Worm (Caenorhabditis elegans): ENCODE results near the gene F31A3.3.

F31A3.3 gene

DNA sequence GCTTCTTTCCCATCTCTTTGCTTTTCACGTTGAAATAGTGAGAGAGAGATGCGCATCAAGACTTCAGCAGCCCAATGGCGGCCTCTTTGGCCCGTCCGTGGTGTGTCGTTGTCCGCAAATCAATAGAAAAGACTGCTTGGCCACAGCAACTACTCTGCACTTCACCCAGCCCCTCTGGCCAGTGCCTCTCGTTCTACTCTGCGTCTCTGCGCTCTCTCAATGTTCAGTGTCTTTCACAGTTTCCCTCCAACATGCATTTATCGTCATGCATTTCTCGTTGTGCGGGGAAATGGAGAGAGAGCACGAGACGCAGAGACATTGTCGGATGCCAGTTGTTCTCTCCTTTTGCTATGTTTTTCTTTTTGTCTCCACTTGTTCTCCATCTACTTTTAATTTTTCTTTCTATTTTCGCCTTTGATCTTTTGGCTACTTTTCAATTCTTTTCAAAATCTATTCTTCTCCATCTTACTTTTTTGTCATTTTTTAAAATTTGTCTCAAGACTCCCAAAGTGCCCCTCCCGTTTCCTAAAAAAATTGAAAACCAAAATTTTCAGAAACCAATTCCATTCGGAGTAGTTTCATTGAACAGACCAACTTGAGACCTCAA, 20.3 kb downstream of the F31A3.3 start, which contains the start of gene nhr-1 (continued):
- TF ChIP-seq nhr-77 (tag; optimal IDR thresholded peaks at IDR 0.05) (peak; percentile 82), nhr-28 (tag; optimal IDR thresholded peaks at IDR 0.05) (peak; percentile 95), daf-19 (GFP tag; conservative IDR thresholded peaks at IDR 0.05) (0 out of 2 replicates have a peak, but pooled peaks have one; percentile 35), rbr-2 (tag; optimal IDR thresholded peaks at IDR 0.05) (peak; percentile 90), pqm-1 (tag; optimal IDR thresholded peaks at IDR 0.05) (peak; percentile 14), ceh-82 (tag; optimal IDR thresholded peaks at IDR 0.05) (no peak), saeg-2 (GFP tag; IDR thresholded peaks at IDR 0.05) (0 out of 2 replicates have a peak, but pooled peaks have one; percentile 49), hlh-11 (tag; optimal IDR thresholded peaks at IDR 0.05) (peak; percentile 96), lin-13 (GFP tag; optimal IDR thresholded peaks at IDR 0.05) (peak; percentile 37), ceh-44 (GFP tag; IDR thresholded peaks at IDR 0.05) (no peak), nhr-111 (GFP tag; optimal IDR thresholded peaks at IDR 0.05) (no peak), ztf-11 (tag; optimal IDR thresholded peaks at IDR 0.05) (no peak), dmd-6 (GFP tag; IDR thresholded peaks at IDR 0.05) (peak; percentile 92), mxl-3 (GFP tag; optimal IDR thresholded peaks at IDR 0.05) (peak; percentile 92), ceh-20 (GFP tag; IDR thresholded peaks at IDR 0.05) (peak; percentile 81; the same call in 1 of the 2 replicates), snpc-4 (tag; optimal IDR thresholded peaks at IDR 0.05) (no peak), lim-7 (GFP tag; IDR thresholded peaks at IDR 0.05) (peak; percentile 57; the same call in 1 of the 2 replicates), unc-130 (GFP tag; optimal IDR thresholded peaks at IDR 0.05) (no peak), F10B5.3 (tag; optimal IDR thresholded peaks at IDR 0.05) (peak; percentile 40), nhr-10 (tag; optimal IDR thresholded peaks at IDR 0.05) (peak; percentile 5), D1046.2 (GFP tag; IDR thresholded peaks at IDR 0.05) (no peak), nhr-102 (tag; optimal IDR thresholded peaks at IDR 0.05) (peak; percentile 35), spr-1 (tag; optimal IDR thresholded peaks at IDR 0.05) (peak; percentile 44), hif-1 (tag; optimal IDR thresholded peaks at IDR 0.05) (peak; percentile 33 to 83), daf-8 (GFP tag; IDR thresholded peaks at IDR 0.05) (no peak), nhr-76 (tag; optimal IDR thresholded peaks at IDR 0.05) (peak; percentile 29), nhr-48 (tag; optimal IDR thresholded peaks at IDR 0.05) (peak; percentile 82), mep-1 (tag; optimal IDR thresholded peaks at IDR 0.05) (peak; percentile 94), dmd-8 (GFP tag; IDR thresholded peaks at IDR 0.05) (no peak), daf-16 (GFP tag; optimal IDR thresholded peaks at IDR 0.05) (peak in 1 of 2 experiments; percentile 85), daf-16 (tag; optimal IDR thresholded peaks at IDR 0.05) (peak; percentile 71), ceh-62 (tag; optimal IDR thresholded peaks at IDR 0.05) (no peak), gei-8 (GFP tag; optimal IDR thresholded peaks at IDR 0.05) (peak; percentile 81), nhr-237 (tag; optimal IDR thresholded peaks at IDR 0.05) (peak; percentile 46)

ce11 chrX:17510523-17510922, 23.3 kb downstream of the F31A3.3 start:
- 0 out of 2 replicates have a peak, but pooled peaks have one; percentile 17 for TF ChIP-seq tra-1 (GFP tag; IDR thresholded peaks at IDR 0.05)
- no peak for TF ChIP-seq egl-27 (tag; optimal IDR thresholded peaks at IDR 0.05)
- peak; percentile 23 for TF ChIP-seq hlh-11 (tag; optimal IDR thresholded peaks at IDR 0.05)
- no peak for TF ChIP-seq zfp-3 (GFP tag; conservative IDR thresholded peaks at IDR 0.05)
- peak; percentile 44; the same call in 1 of the 2 replicates for TF ChIP-seq dmd-6 (GFP tag; IDR thresholded peaks at IDR 0.05)
- TF ChIP-seq daf-16 (GFP tag; optimal IDR thresholded peaks at IDR 0.05): no peak
- TF ChIP-seq daf-16 (tag; optimal IDR thresholded peaks at IDR 0.05): peak; percentile 97
- TF ChIP-seq nhr-6 (tag; optimal IDR thresholded peaks at IDR 0.05): no peak
- TF ChIP-seq hlh-30 (tag; optimal IDR thresholded peaks at IDR 0.05; ENCODE audit: insufficient read depth): no peak
- no peak for TF ChIP-seq mxl-3 (GFP tag; optimal IDR thresholded peaks at IDR 0.05)
- peak; percentile 18 for TF ChIP-seq pqm-1 (tag; optimal IDR thresholded peaks at IDR 0.05)
- peak; percentile 9 for TF ChIP-seq nhr-28 (tag; optimal IDR thresholded peaks at IDR 0.05)
- peak; percentile 24 for TF ChIP-seq dve-1 (tag; optimal IDR thresholded peaks at IDR 0.05; ENCODE audit: insufficient read depth)
